Fruit fly (Drosophila melanogaster): ENCODE measurements around the gene CG46281.

Gene CG46281

dm6 chr3R:12995522-12995921 is 34.6 kb downstream of the CG46281 start, which contains the start of gene CG7488 (continued):
- TF ChIP-seq CG7745 (tag; optimal IDR thresholded peaks at IDR 0.05) (no peak), CG11695 (GFP tag; IDR thresholded peaks at IDR 0.05) (no peak), CG6813 (GFP tag; optimal IDR thresholded peaks at IDR 0.05) (no peak), Drgx (GFP tag; IDR thresholded peaks at IDR 0.05) (no peak), CG8388 (GFP tag; optimal IDR thresholded peaks at IDR 0.05) (peak; percentile 90), HLH54F (GFP tag; optimal IDR thresholded peaks at IDR 0.05) (no peak), CG2116 (GFP tag; optimal IDR thresholded peaks at IDR 0.05) (peak; percentile 80), CG7963 (GFP tag; IDR thresholded peaks at IDR 0.05; ENCODE audit: partially characterized antibody) (peak; percentile 70; the same call in 2 of the 3 replicates), CG2202 (tag; optimal IDR thresholded peaks at IDR 0.05) (no peak), CG4424 (GFP tag; optimal IDR thresholded peaks at IDR 0.05) (no peak), gt (GFP tag; IDR thresholded peaks at IDR 0.05) (no peak), CG8944 (GFP tag; optimal IDR thresholded peaks at IDR 0.05) (no peak), CG15011 (GFP tag; optimal IDR thresholded peaks at IDR 0.05) (no peak), PHDP (tag; optimal IDR thresholded peaks at IDR 0.05) (no peak), ERR (GFP tag; optimal IDR thresholded peaks at IDR 0.05) (no peak), sc (optimal IDR thresholded peaks at IDR 0.05) (no peak), sc (GFP tag; optimal IDR thresholded peaks at IDR 0.05) (no peak), CG31224 (GFP tag; IDR thresholded peaks at IDR 0.05) (no peak), Mrtf (GFP tag; IDR thresholded peaks at IDR 0.05) (no peak), Hand (GFP tag; optimal IDR thresholded peaks at IDR 0.05) (no peak), CG9817 (tag; optimal IDR thresholded peaks at IDR 0.05) (no peak), sens (GFP tag) (peak; percentile 76), Hr51 (GFP tag; optimal IDR thresholded peaks at IDR 0.05) (no peak), grau (tag; optimal IDR thresholded peaks at IDR 0.05) (no peak), gsb (GFP tag; IDR thresholded peaks at IDR 0.05) (no peak), dmrt99B (tag; optimal IDR thresholded peaks at IDR 0.05) (no peak), Neu2 (GFP tag; optimal IDR thresholded peaks at IDR 0.05; ENCODE audit: borderline replicate concordance) (no peak), CG16863 (GFP tag; optimal IDR thresholded peaks at IDR 0.05) (no peak), lola (GFP tag; optimal IDR thresholded peaks at IDR 0.05) (no peak), ato (GFP tag; IDR thresholded peaks at IDR 0.05; ENCODE audit: partially characterized antibody) (peak; percentile 61; the same call in 1 of the 2 replicates), Bteb2 (GFP tag; optimal IDR thresholded peaks at IDR 0.05) (no peak), inv (GFP tag; IDR thresholded peaks at IDR 0.05; ENCODE audit: partially characterized antibody) (peak; percentile 38; the same call in 1 of the 2 replicates), her (GFP tag; optimal IDR thresholded peaks at IDR 0.05) (no peak), CG17568 (GFP tag; optimal IDR thresholded peaks at IDR 0.05) (no peak), HLH4C (GFP tag; IDR thresholded peaks at IDR 0.05; ENCODE audit: partially characterized antibody) (peak; percentile 89), bbx (GFP tag; IDR thresholded peaks at IDR 0.05; ENCODE audit: partially characterized antibody) (peak; percentile 87), CG2678 (tag; optimal IDR thresholded peaks at IDR 0.05) (no peak), Hr78 (GFP tag; optimal IDR thresholded peaks at IDR 0.05) (no peak), ken (GFP tag; IDR thresholded peaks at IDR 0.05) (no peak), MESR4 (GFP tag; optimal IDR thresholded peaks at IDR 0.05) (peak; percentile 68), CG11456 (GFP tag; IDR thresholded peaks at IDR 0.05) (no peak), CG7839 (tag; optimal IDR thresholded peaks at IDR 0.05) (no peak), sima (GFP tag; optimal IDR thresholded peaks at IDR 0.05) (no peak), CG5953 (GFP tag; IDR thresholded peaks at IDR 0.05) (no peak), CG10959 (GFP tag; IDR thresholded peaks at IDR 0.05) (no peak), CoRest (tag; optimal IDR thresholded peaks at IDR 0.05) (no peak), Optix (GFP tag; IDR thresholded peaks at IDR 0.05) (no peak), Adf1 (GFP tag; IDR thresholded peaks at IDR 0.05) (no peak), sim (GFP tag; IDR thresholded peaks at IDR 0.05) (no peak), psq (GFP tag; optimal IDR thresholded peaks at IDR 0.05) (no peak), CG17359 (tag; optimal IDR thresholded peaks at IDR 0.05) (no peak)

Measured in whole organism, embryonic.